Fruit fly (Drosophila melanogaster) whole organism, embryonic: ENCODE measurements around the gene Moca-cyp.

Experiments
- Bdp1 ChIP-seq: fragments of 200-800 bp; sonication (Bioruptor generic); optimal IDR thresholded peaks from 3 replicates; lab custom pipeline; 2016; ENCODE audit warnings: missing biosample characterization, missing genetic modification characterization
- Bteb2 ChIP-seq: fragments of 200-800 bp; sonication (Bioruptor generic); optimal IDR thresholded peaks from 2 replicates; lab custom pipeline; 2016; ENCODE audit warnings: missing biosample characterization, missing genetic modification characterization
- CG10366 ChIP-seq: fragments of 200-800 bp; sonication (Bioruptor generic); IDR thresholded peaks from 2 replicates; pipeline ENCODE4 v1.3.6; 2022; ENCODE audit warnings: missing biosample characterization, missing genetic modification characterization
- CG11247 ChIP-seq: fragments of 200-800 bp; sonication (Bioruptor generic); IDR thresholded peaks from 2 replicates; pipeline ENCODE4 v1.3.6; 2022; ENCODE audit warnings: missing biosample characterization, missing genetic modification characterization
- CG12299 ChIP-seq: fragments of 200-800 bp; sonication (Bioruptor generic); optimal IDR thresholded peaks from 2 replicates; lab custom pipeline; 2018; ENCODE audit warnings: missing biosample characterization, mild to moderate bottlenecking, missing genetic modification characterization
- CG13775 ChIP-seq: fragments of 200-800 bp; sonication (Bioruptor generic); optimal IDR thresholded peaks from 3 replicates; lab custom pipeline; 2017; ENCODE audit warnings: missing biosample characterization, mild to moderate bottlenecking, missing genetic modification characterization
- CG14050 ChIP-seq: fragments of 200-800 bp; sonication (Bioruptor generic); IDR thresholded peaks from 3 replicates; pipeline ENCODE4 v1.3.6; 2022; ENCODE audit warnings: missing biosample characterization, missing genetic modification characterization
- CG15479 ChIP-seq: fragments of 200-800 bp; sonication (Bioruptor generic); optimal IDR thresholded peaks from 3 replicates; lab custom pipeline; 2019; ENCODE audit warnings: missing biosample characterization, mild to moderate bottlenecking, missing genetic modification characterization, moderate library complexity
- CG15696 ChIP-seq: fragments of 200-800 bp; sonication (Bioruptor generic); optimal IDR thresholded peaks from 2 replicates; lab custom pipeline; 2019; ENCODE audit warnings: missing biosample characterization, mild to moderate bottlenecking, missing genetic modification characterization, moderate library complexity
- CG17359 ChIP-seq: fragments of 200-800 bp; sonication (Bioruptor generic); optimal IDR thresholded peaks from 3 replicates; lab custom pipeline; 2018; ENCODE audit warnings: missing biosample characterization, mild to moderate bottlenecking, missing genetic modification characterization, moderate library complexity
- CG17568 ChIP-seq: fragments of 200-800 bp; sonication (Bioruptor generic); optimal IDR thresholded peaks from 2 replicates; lab custom pipeline; 2018; ENCODE audit warnings: missing biosample characterization, mild to moderate bottlenecking, missing genetic modification characterization, moderate library complexity
- CG18262 ChIP-seq: fragments of 200-800 bp; optimal IDR thresholded peaks from 3 replicates; lab custom pipeline; 2019; ENCODE audit warnings: missing biosample characterization, mild to moderate bottlenecking, missing genetic modification characterization, moderate library complexity
- CG18764 ChIP-seq: fragments of 200-800 bp; sonication (Bioruptor generic); optimal IDR thresholded peaks from 3 replicates; lab custom pipeline; 2016; ENCODE audit warnings: missing biosample characterization, missing genetic modification characterization
- CG2199 ChIP-seq: fragments of 200-800 bp; sonication (Bioruptor generic); IDR thresholded peaks from 3 replicates; pipeline ENCODE4 v1.3.6; 2022; ENCODE audit warnings: missing biosample characterization, missing genetic modification characterization
- CG2875 ChIP-seq: fragments of 200-800 bp; sonication (Bioruptor generic); optimal IDR thresholded peaks from 2 replicates; lab custom pipeline; 2017; ENCODE audit warnings: missing biosample characterization, mild to moderate bottlenecking, missing genetic modification characterization, missing genetic modification reagents
- CG31365 ChIP-seq: fragments of 200-800 bp; sonication (Bioruptor generic); optimal IDR thresholded peaks from 2 replicates; lab custom pipeline; 2018; ENCODE audit warnings: missing biosample characterization, mild to moderate bottlenecking, missing genetic modification characterization
- CG3838 ChIP-seq: fragments of 200-800 bp; sonication (Bioruptor generic); optimal IDR thresholded peaks from 3 replicates; lab custom pipeline; 2016; ENCODE audit warnings: missing biosample characterization, missing genetic modification characterization
- CG4360 ChIP-seq: fragments of 200-800 bp; sonication (Bioruptor generic); IDR thresholded peaks from 2 replicates; pipeline ENCODE4 v1.3.6; 2022; ENCODE audit warnings: missing biosample characterization, missing genetic modification characterization
- CG4404 ChIP-seq: fragments of 200-800 bp; sonication (Bioruptor generic); IDR thresholded peaks from 2 replicates; pipeline ENCODE4 v1.3.6; 2022; ENCODE audit warnings: missing biosample characterization, missing genetic modification characterization
- CG5245 ChIP-seq: fragments of 200-800 bp; sonication (Bioruptor generic); optimal IDR thresholded peaks from 3 replicates; lab custom pipeline; 2016; ENCODE audit warnings: missing biosample characterization, missing genetic modification characterization
- CG5953 ChIP-seq: fragments of 200-800 bp; sonication (Bioruptor generic); IDR thresholded peaks from 2 replicates; pipeline ENCODE4 v1.3.6; 2022; ENCODE audit warnings: missing biosample characterization, missing genetic modification characterization
- CG7556 ChIP-seq: fragments of 200-800 bp; sonication (Bioruptor generic); optimal IDR thresholded peaks from 2 replicates; lab custom pipeline; 2017; ENCODE audit warnings: missing biosample characterization, mild to moderate bottlenecking, missing genetic modification characterization
- CG7786 ChIP-seq: fragments of 200-800 bp; sonication (Bioruptor generic); optimal IDR thresholded peaks from 2 replicates; lab custom pipeline; 2016; ENCODE audit warnings: missing biosample characterization, missing genetic modification characterization
- CG7928 ChIP-seq: fragments of 200-800 bp; sonication (Bioruptor generic); optimal IDR thresholded peaks from 2 replicates; lab custom pipeline; 2017; ENCODE audit warnings: missing biosample characterization, mild to moderate bottlenecking, missing genetic modification characterization
- CG8290 ChIP-seq, 3 experiments: fragments of 200-800 bp; sonication (Bioruptor generic); optimal IDR thresholded peaks; 2 replicates each; lab custom pipeline; 2016 to 2019; ENCODE audit warnings: missing biosample characterization in 3 of 3, missing genetic modification characterization in 3 of 3, mild to moderate bottlenecking in 2 of 3, moderate library complexity in 1 of 3
- D19A ChIP-seq: fragments of 200-800 bp; optimal IDR thresholded peaks from 3 replicates; lab custom pipeline; 2019; ENCODE audit warnings: missing biosample characterization, mild to moderate bottlenecking, missing genetic modification characterization, moderate library complexity
- Hmr ChIP-seq: fragments of 200-800 bp; sonication (Bioruptor generic); optimal IDR thresholded peaks from 3 replicates; lab custom pipeline; 2017; ENCODE audit warnings: mild to moderate bottlenecking, missing biosample characterization, missing genetic modification reagents, missing genetic modification characterization
- MESR4 ChIP-seq: fragments of 200-800 bp; sonication (Bioruptor generic); optimal IDR thresholded peaks from 2 replicates; lab custom pipeline; 2018; ENCODE audit warnings: missing biosample characterization, mild to moderate bottlenecking, missing genetic modification characterization, moderate library complexity
- TFAM ChIP-seq: fragments of 200-800 bp; sonication (Bioruptor generic); optimal IDR thresholded peaks from 2 replicates; lab custom pipeline; 2017; ENCODE audit warnings: missing biosample characterization, missing genetic modification characterization, inconsistent platforms
- YL-1 ChIP-seq: fragments of 200-800 bp; sonication (Bioruptor generic); optimal IDR thresholded peaks from 3 replicates; lab custom pipeline; 2017; ENCODE audit warnings: missing biosample characterization, mild to moderate bottlenecking, missing genetic modification characterization
- bigmax ChIP-seq: fragments of 200-800 bp; sonication (Bioruptor generic); optimal IDR thresholded peaks from 2 replicates; lab custom pipeline; 2018; ENCODE audit warnings: missing biosample characterization, mild to moderate bottlenecking, missing genetic modification characterization
- chinmo ChIP-seq: fragments of 200-800 bp; sonication (Bioruptor generic); IDR thresholded peaks from 4 replicates; pipeline ENCODE4 v1.3.6; 2022; ENCODE audit warnings: missing biosample characterization, missing genetic modification characterization; ENCODE audit not compliant: partially characterized antibody
- crol ChIP-seq: fragments of 200-800 bp; sonication (Bioruptor generic); IDR thresholded peaks from 2 replicates; pipeline ENCODE4 v1.3.6; 2022; ENCODE audit warnings: missing biosample characterization, missing genetic modification characterization
- ftz-f1 ChIP-seq: fragments of 200-800 bp; sonication (Bioruptor generic); optimal IDR thresholded peaks from 2 replicates; lab custom pipeline; 2016; ENCODE audit warnings: missing biosample characterization, missing genetic modification characterization
- grau ChIP-seq: fragments of 200-800 bp; optimal IDR thresholded peaks from 3 replicates; lab custom pipeline; 2019; ENCODE audit warnings: missing biosample characterization, mild to moderate bottlenecking, missing genetic modification characterization, moderate library complexity
- grn ChIP-seq: fragments of 200-800 bp; sonication (Bioruptor generic); optimal IDR thresholded peaks from 3 replicates; lab custom pipeline; 2017; ENCODE audit warnings: missing biosample characterization, missing genetic modification characterization
- gsb-n ChIP-seq: fragments of 200-800 bp; sonication (Bioruptor generic); optimal IDR thresholded peaks from 3 replicates; lab custom pipeline; 2018; ENCODE audit warnings: missing biosample characterization, mild to moderate bottlenecking, missing genetic modification characterization
- gt ChIP-seq: fragments of 200-800 bp; sonication (Bioruptor generic); IDR thresholded peaks from 2 replicates; pipeline ENCODE4 v1.3.6; 2022; ENCODE audit warnings: missing biosample characterization, missing genetic modification characterization
- ind ChIP-seq: fragments of 200-800 bp; sonication (Bioruptor generic); optimal IDR thresholded peaks from 3 replicates; lab custom pipeline; 2016; ENCODE audit warnings: missing biosample characterization, missing genetic modification characterization
- kay ChIP-seq: fragments of 200-800 bp; sonication (Bioruptor generic); optimal IDR thresholded peaks from 2 replicates; lab custom pipeline; 2016; ENCODE audit warnings: missing biosample characterization, missing genetic modification characterization
- kni ChIP-seq: fragments of 200-800 bp; sonication (Bioruptor generic); optimal IDR thresholded peaks from 3 replicates; lab custom pipeline; 2017; ENCODE audit warnings: mild to moderate bottlenecking, missing biosample characterization, missing genetic modification reagents, missing genetic modification characterization
- mirr ChIP-seq: fragments of 200-800 bp; sonication (Bioruptor generic); optimal IDR thresholded peaks from 3 replicates; lab custom pipeline; 2018; ENCODE audit warnings: missing biosample characterization, mild to moderate bottlenecking, missing genetic modification characterization
- nau ChIP-seq: fragments of 200-800 bp; sonication (Bioruptor generic); optimal IDR thresholded peaks from 3 replicates; lab custom pipeline; 2017; ENCODE audit warnings: missing biosample characterization, mild to moderate bottlenecking, missing genetic modification characterization, missing genetic modification reagents
- pho ChIP-seq: fragments of 200-800 bp; sonication (Bioruptor generic); optimal IDR thresholded peaks from 2 replicates; lab custom pipeline; 2016; ENCODE audit warnings: missing biosample characterization, missing genetic modification characterization
- row ChIP-seq: fragments of 200-800 bp; sonication (Bioruptor generic); IDR thresholded peaks from 3 replicates; pipeline ENCODE4 v1.3.6; 2022; ENCODE audit warnings: missing biosample characterization, missing genetic modification characterization
- slp2 ChIP-seq: fragments of 200-800 bp; sonication (Bioruptor generic); optimal IDR thresholded peaks from 2 replicates; lab custom pipeline; 2016; ENCODE audit warnings: missing biosample characterization, missing genetic modification characterization
- so ChIP-seq: fragments of 200-800 bp; sonication (Bioruptor generic); IDR thresholded peaks from 3 replicates; pipeline ENCODE4 v1.3.6; 2022; ENCODE audit warnings: missing biosample characterization, missing genetic modification characterization
- ssp ChIP-seq: fragments of 200-800 bp; sonication (Bioruptor generic); IDR thresholded peaks from 2 replicates; pipeline ENCODE4 v1.3.6; 2022; ENCODE audit warnings: missing biosample characterization, missing genetic modification characterization
- trh ChIP-seq: fragments of 200-800 bp; sonication (Bioruptor generic); optimal IDR thresholded peaks from 2 replicates; lab custom pipeline; 2016; ENCODE audit warnings: missing biosample characterization, missing genetic modification characterization
- zfh2 ChIP-seq: fragments of 200-800 bp; sonication (Bioruptor generic); optimal IDR thresholded peaks from 2 replicates; lab custom pipeline; 2016; ENCODE audit warnings: missing biosample characterization, missing genetic modification characterization

Moca-cyp gene

dm6 chr3R:28332674-28333421, 7.3 kb upstream of the Moca-cyp start (continued):
- TF ChIP-seq chinmo (peak; percentile 91), ftz-f1 (GFP tag; lab: Kevin White, UChicago) (no peak), CG4360 (GFP tag; lab: Robert Waterston, UW) (peak; percentile 79), CG2875 (GFP tag; lab: Kevin White, UChicago) (no peak), gt (GFP tag; lab: Robert Waterston, UW) (no peak), ssp (GFP tag; lab: Robert Waterston, UW) (no peak), nau (GFP tag; lab: Kevin White, UChicago) (no peak), gsb-n (tag; lab: Kevin White, UChicago) (no peak), CG11247 (no peak), CG17359 (tag; lab: Kevin White, UChicago) (no peak), kay (no peak), row (GFP tag; lab: Robert Waterston, UW) (peak; percentile 7; the same call in 1 of the 3 replicates), CG15479 (GFP tag; lab: Kevin White, UChicago) (peak; percentile 83), slp2 (GFP tag; lab: Kevin White, UChicago) (no peak), CG2199 (GFP tag; lab: Robert Waterston, UW) (peak; percentile 77; the same call in 1 of the 3 replicates), crol (GFP tag; lab: Robert Waterston, UW) (peak; percentile 44; the same call in 1 of the 2 replicates), so (GFP tag; lab: Robert Waterston, UW) (no peak), CG7786 (no peak), CG13775 (no peak), YL-1 (GFP tag; lab: Kevin White, UChicago) (no peak), Bteb2 (no peak), pho (GFP tag; lab: Kevin White, UChicago) (no peak), CG12299 (no peak), CG8290 (GFP tag; optimal IDR thresholded peaks at IDR 0.05; lab: Kevin White, UChicago) (no peak), CG8290 (tag; optimal IDR thresholded peaks at IDR 0.05; lab: Kevin White, UChicago) (peak in 1 of 2 experiments; percentile 31), CG18262 (tag; lab: Kevin White, UChicago) (no peak), trh (no peak), zfh2 (GFP tag; lab: Kevin White, UChicago) (no peak), bigmax (GFP tag; lab: Kevin White, UChicago) (no peak), mirr (GFP tag; lab: Kevin White, UChicago) (peak; percentile 47), CG31365 (tag; lab: Kevin White, UChicago) (no peak), CG4404 (GFP tag; lab: Robert Waterston, UW) (no peak), grau (tag; lab: Kevin White, UChicago) (peak; percentile 89), CG5953 (GFP tag; lab: Robert Waterston, UW) (no peak), CG3838 (GFP tag; lab: Kevin White, UChicago) (no peak), MESR4 (GFP tag; lab: Kevin White, UChicago) (no peak), CG5245 (GFP tag; lab: Kevin White, UChicago) (no peak), CG17568 (peak; percentile 3), CG10366 (GFP tag; lab: Robert Waterston, UW) (no peak), TFAM (no peak), grn (GFP tag; lab: Kevin White, UChicago) (peak; percentile 18), CG14050 (no peak), CG7928 (GFP tag; lab: Kevin White, UChicago) (no peak), CG18764 (GFP tag; lab: Kevin White, UChicago) (no peak), kni (peak; percentile 37), Bdp1 (GFP tag; lab: Kevin White, UChicago) (no peak), CG15696 (no peak), D19A (tag; lab: Kevin White, UChicago) (no peak), CG7556 (GFP tag; lab: Kevin White, UChicago) (no peak), ind (GFP tag; lab: Kevin White, UChicago) (no peak), Hmr (peak; percentile 17)
